Worm (Caenorhabditis elegans): ENCODE measurements around the gene nca-2.
A peak's percentile ranks its signal among the peaks of the same experiment; 100 is the strongest.
"Not testable (repeated sequence)": the region's sequence is repeated elsewhere in the genome, so short reads cannot be mapped to it uniquely, and the experiment has no call there.

The nca-2 gene

DNA sequence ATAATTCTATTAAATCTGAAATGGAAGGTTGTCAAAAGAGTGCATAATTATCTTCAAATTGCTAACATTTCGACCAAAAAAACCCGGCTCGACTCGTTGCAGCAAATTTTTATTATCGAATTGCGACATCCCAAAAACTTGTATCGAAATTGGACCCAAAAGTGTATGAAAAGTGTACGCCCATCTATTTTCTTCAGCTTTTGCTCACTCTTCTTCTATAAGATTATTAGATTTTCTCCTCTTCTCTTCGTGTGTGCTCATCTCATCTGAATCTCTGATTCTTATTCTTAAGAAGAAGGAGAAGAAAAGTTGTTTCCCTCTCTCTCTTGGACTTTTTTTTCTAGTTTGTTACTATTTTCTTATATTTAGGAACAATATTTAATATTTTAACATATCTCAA, 1.9 kb downstream of the nca-2 start:
- TF ChIP-seq lsy-2 (tag; optimal IDR thresholded peaks at IDR 0.05) (peak in 1 of 2 experiments; percentile 26), C34F6.9 (tag; optimal IDR thresholded peaks at IDR 0.05) (peak; percentile 29), R02D3.7 (tag; optimal IDR thresholded peaks at IDR 0.05) (no peak), blmp-1 (tag; optimal IDR thresholded peaks at IDR 0.05; ENCODE audit: insufficient read depth) (no peak), zag-1 (tag; optimal IDR thresholded peaks at IDR 0.05) (peak; percentile 49)

DNA sequence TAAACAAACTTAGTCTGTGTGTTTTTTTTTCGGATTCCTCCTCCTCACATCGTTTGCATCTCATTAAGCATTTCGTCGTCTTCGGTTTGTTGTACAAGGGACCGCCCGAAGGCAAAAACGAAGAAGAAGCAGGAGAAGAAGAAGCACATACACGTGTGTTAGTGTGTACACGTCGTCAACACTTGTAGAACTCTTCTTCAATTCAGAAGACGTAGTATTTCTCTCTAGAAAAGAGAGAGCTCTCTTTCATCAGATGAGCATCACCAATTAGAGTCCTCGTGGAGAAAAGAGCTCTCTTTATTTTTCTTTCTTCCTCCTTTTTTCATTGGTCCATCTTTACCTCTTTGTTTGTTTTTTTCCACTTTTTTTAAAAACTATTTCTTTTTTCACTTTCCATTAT, 2.8 kb downstream of the nca-2 start:
- TF ChIP-seq nhr-6 (tag; optimal IDR thresholded peaks at IDR 0.05) (no peak), peb-1 (tag; optimal IDR thresholded peaks at IDR 0.05) (no peak), lin-11 (tag; optimal IDR thresholded peaks at IDR 0.05) (no peak), crh-2 (tag; optimal IDR thresholded peaks at IDR 0.05) (no peak), nhr-21 (tag; optimal IDR thresholded peaks at IDR 0.05) (no peak), unc-39 (tag; optimal IDR thresholded peaks at IDR 0.05) (no peak), lsy-2 (tag; optimal IDR thresholded peaks at IDR 0.05) (peak in 1 of 2 experiments; percentile 32), nhr-10 (tag; optimal IDR thresholded peaks at IDR 0.05) (no peak), nhr-129 (tag; optimal IDR thresholded peaks at IDR 0.05) (peak; percentile 2), nhr-77 (tag; optimal IDR thresholded peaks at IDR 0.05) (no peak), mdl-1 (tag; optimal IDR thresholded peaks at IDR 0.05) (no peak), elt-1 (tag; optimal IDR thresholded peaks at IDR 0.05) (no peak), sem-4 (tag; optimal IDR thresholded peaks at IDR 0.05) (no peak), C34F6.9 (tag; optimal IDR thresholded peaks at IDR 0.05) (peak; percentile 41), nhr-25 (tag; optimal IDR thresholded peaks at IDR 0.05) (no peak), fos-1 (tag; optimal IDR thresholded peaks at IDR 0.05) (no peak), nhr-11 (tag; optimal IDR thresholded peaks at IDR 0.05) (no peak), ceh-82 (tag; optimal IDR thresholded peaks at IDR 0.05) (no peak), lin-13 (GFP tag; optimal IDR thresholded peaks at IDR 0.05) (no peak), lin-39 (tag; optimal IDR thresholded peaks at IDR 0.05) (no peak), unc-55 (GFP tag; optimal IDR thresholded peaks at IDR 0.05) (no peak), egl-27 (tag; optimal IDR thresholded peaks at IDR 0.05) (no peak), ztf-11 (tag; optimal IDR thresholded peaks at IDR 0.05) (no peak)

DNA sequence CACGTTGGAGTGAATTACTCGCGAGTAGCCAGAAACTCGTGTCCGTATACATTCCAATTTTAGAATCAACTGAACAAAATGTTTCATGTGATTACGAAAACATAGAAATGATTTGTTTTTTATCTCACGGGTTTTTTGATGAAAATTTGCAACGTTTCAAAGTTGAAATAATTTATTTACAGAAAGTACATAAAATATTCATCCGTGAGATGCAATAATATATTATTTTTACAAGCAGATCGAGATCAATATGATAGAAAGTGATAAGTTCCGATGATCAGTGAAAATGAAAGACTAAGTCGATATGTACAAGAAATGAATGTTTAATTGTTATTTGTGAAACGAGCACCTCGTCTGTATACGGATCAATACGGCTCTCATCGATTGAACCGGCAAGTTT, 15.0 kb downstream of the nca-2 start, which contains the start of gene C27F2.6:
TSS of gene C27F2.6 (minus strand) at position 101 of the 400 bp plus-strand sequence.
- not testable (repeated sequence) for TF ChIP-seq nhr-10, fos-1, alr-1 (tag; optimal IDR thresholded peaks at IDR 0.05)

DNA sequence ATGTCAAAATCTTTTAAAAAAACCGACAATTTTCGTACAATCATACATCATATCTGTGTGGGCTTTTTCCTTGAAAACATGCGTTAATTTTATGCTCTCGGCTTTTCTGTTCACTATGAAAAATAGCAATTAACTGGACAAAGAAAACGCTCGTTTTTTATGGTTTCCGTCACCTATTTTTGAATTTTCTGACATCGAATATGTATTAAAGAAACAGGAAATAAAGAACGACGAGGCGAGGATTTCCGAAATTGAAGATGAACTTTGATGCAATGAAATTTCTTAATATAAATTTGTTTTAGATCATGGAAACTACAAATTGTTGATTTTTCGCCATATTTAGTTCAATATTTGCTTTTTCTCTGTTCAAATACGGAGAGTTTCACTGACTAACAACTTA, 18.6 kb downstream of the nca-2 start:
- no peak for TF ChIP-seq peb-1 (tag; optimal IDR thresholded peaks at IDR 0.05)
- no peak for TF ChIP-seq snpc-4 (tag; optimal IDR thresholded peaks at IDR 0.05)
- no peak for TF ChIP-seq fos-1 (tag; optimal IDR thresholded peaks at IDR 0.05)
- TF ChIP-seq ztf-4 (tag; optimal IDR thresholded peaks at IDR 0.05): no peak
- no peak for TF ChIP-seq nhr-77 (tag; optimal IDR thresholded peaks at IDR 0.05)
- no peak for TF ChIP-seq sma-3 (GFP tag; optimal IDR thresholded peaks at IDR 0.05)
- no peak for TF ChIP-seq nhr-12 (tag; optimal IDR thresholded peaks at IDR 0.05)
- no peak for TF ChIP-seq nhr-21 (tag; optimal IDR thresholded peaks at IDR 0.05)
- no peak for TF ChIP-seq ama-1 (optimal IDR thresholded peaks at IDR 0.05)
- TF ChIP-seq ceh-16 (tag; optimal IDR thresholded peaks at IDR 0.05): no peak
- TF ChIP-seq blmp-1 (tag; optimal IDR thresholded peaks at IDR 0.05; ENCODE audit: insufficient read depth): no peak
- TF ChIP-seq lin-39 (tag; optimal IDR thresholded peaks at IDR 0.05): no peak
- no peak for TF ChIP-seq unc-55 (GFP tag; optimal IDR thresholded peaks at IDR 0.05)
- no peak for TF ChIP-seq skn-1 (tag; optimal IDR thresholded peaks at IDR 0.05)
- no peak for TF ChIP-seq nhr-23 (tag; optimal IDR thresholded peaks at IDR 0.05)
- no peak for TF ChIP-seq ztf-11 (tag; optimal IDR thresholded peaks at IDR 0.05)
- no peak for TF ChIP-seq nhr-6 (tag; optimal IDR thresholded peaks at IDR 0.05)

DNA sequence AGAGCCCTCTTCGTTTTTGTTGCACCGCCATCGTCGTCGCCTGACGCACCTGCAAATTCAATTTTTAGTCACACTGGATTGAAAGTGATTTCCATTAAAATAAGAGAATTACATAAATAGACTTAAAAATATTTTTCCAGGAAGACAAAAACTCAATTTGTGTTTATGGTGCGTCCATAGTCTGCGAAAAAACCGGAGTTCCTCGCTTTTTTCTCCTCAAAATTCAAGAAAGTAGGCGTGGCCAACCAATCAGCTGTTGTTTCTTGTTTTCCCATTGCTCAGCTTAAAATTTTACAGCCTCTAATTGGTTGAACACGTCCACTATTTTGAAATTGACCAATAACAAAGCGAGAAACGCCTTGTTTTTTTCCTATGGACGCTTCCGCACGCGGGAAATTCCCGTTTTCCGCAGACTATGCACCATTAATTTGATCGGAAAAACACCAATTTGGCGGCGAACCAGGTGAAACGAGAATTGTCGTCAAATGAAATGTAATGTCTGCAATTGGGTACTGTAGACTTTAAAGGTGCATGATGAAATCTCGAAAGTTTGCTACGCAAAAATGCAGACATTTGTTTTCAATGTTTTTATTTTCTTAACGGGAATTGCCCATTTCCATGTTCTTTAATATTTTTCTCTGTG, 19.2 kb downstream of the nca-2 start, which contains the start of gene C27F2.7:
TSS of gene C27F2.7 (minus strand) at position 51 of the 643 bp plus-strand sequence.
- TF ChIP-seq gmeb-1 (tag; optimal IDR thresholded peaks at IDR 0.05) (no peak), nhr-77 (tag; optimal IDR thresholded peaks at IDR 0.05) (no peak), ztf-1 (GFP tag; conservative IDR thresholded peaks at IDR 0.05) (no peak), nhr-12 (tag; optimal IDR thresholded peaks at IDR 0.05) (no peak), snpc-4 (tag; optimal IDR thresholded peaks at IDR 0.05) (no peak), Y55F3AM.14 (GFP tag; optimal IDR thresholded peaks at IDR 0.05) (no peak), blmp-1 (tag; optimal IDR thresholded peaks at IDR 0.05; ENCODE audit: insufficient read depth) (no peak), mab-5 (tag; optimal IDR thresholded peaks at IDR 0.05) (no peak), egl-27 (tag; optimal IDR thresholded peaks at IDR 0.05) (no peak), sem-4 (tag; optimal IDR thresholded peaks at IDR 0.05) (no peak), unc-39 (tag; optimal IDR thresholded peaks at IDR 0.05) (no peak), unc-55 (GFP tag; optimal IDR thresholded peaks at IDR 0.05) (no peak), zag-1 (tag; optimal IDR thresholded peaks at IDR 0.05) (no peak), lsy-2 (tag; optimal IDR thresholded peaks at IDR 0.05) (no peak)

All from whole organism, L2 larva.